Worm (Caenorhabditis elegans) whole organism, L4 larva: Measurements from ENCODE around the gene mex-5.

Experiments used
- F49E8.2 ChIP-seq: sonication (generic microtip); optimal IDR thresholded peaks from 2 replicates; lab custom pipeline; 2016; ENCODE audit warnings: missing compliant biosample characterization, mild to moderate bottlenecking, missing genetic modification characterization, borderline replicate concordance
- Y105C5A.15 ChIP-seq: fragments of 200-800 bp; sonication (Bioruptor generic); IDR thresholded peaks from 2 replicates; pipeline ENCODE4 v1.3.6; 2022; ENCODE audit warnings: missing genetic modification characterization, missing compliant biosample characterization
- Y48G9A.11 ChIP-seq: fragments of 200-800 bp; sonication (Bioruptor generic); IDR thresholded peaks from 2 replicates; pipeline ENCODE4 v1.3.6; 2022; ENCODE audit warnings: missing genetic modification reagents, missing genetic modification characterization, missing compliant biosample characterization
- aha-1 ChIP-seq: fragments of 150-350 bp; peaks from one replicate; lab custom pipeline; 2014; ENCODE audit warnings: missing biosample characterization, missing genetic modification characterization
- attf-4 ChIP-seq: sonication (generic microtip); optimal IDR thresholded peaks from 3 replicates; lab custom pipeline; 2017; ENCODE audit warnings: missing biosample characterization, missing genetic modification characterization
- ceh-20 ChIP-seq: fragments of 200-800 bp; sonication (Bioruptor generic); IDR thresholded peaks from 2 replicates; pipeline ENCODE4 v1.3.6; 2022; ENCODE audit warnings: missing genetic modification reagents, missing genetic modification characterization, missing compliant biosample characterization
- ceh-44 ChIP-seq: fragments of 200-800 bp; sonication (Bioruptor generic); IDR thresholded peaks from 2 replicates; pipeline ENCODE4 v1.3.6; 2022; ENCODE audit warnings: missing genetic modification reagents, missing genetic modification characterization, missing compliant biosample characterization
- ceh-82 ChIP-seq: sonication (generic microtip); optimal IDR thresholded peaks from 2 replicates; lab custom pipeline; 2017; ENCODE audit warnings: missing biosample characterization, missing genetic modification characterization
- cey-2 ChIP-seq: sonication (generic microtip); optimal IDR thresholded peaks from 3 replicates; lab custom pipeline; 2017; ENCODE audit warnings: missing genetic modification characterization, mild to moderate bottlenecking, missing compliant biosample characterization, antibody characterized with exemption, borderline replicate concordance; ENCODE audit not compliant: insufficient read depth
- daf-8 ChIP-seq: fragments of 200-800 bp; sonication (Bioruptor generic); IDR thresholded peaks from 2 replicates; pipeline ENCODE4 v1.3.6; 2022; ENCODE audit warnings: missing genetic modification characterization, missing compliant biosample characterization
- dpl-1 ChIP-seq: fragments of 150-350 bp; optimal IDR thresholded peaks from 2 replicates; lab custom pipeline; 2014; ENCODE audit warnings: missing biosample characterization, missing genetic modification reagents, missing genetic modification characterization
- duxl-1 ChIP-seq: sonication (generic microtip); optimal IDR thresholded peaks from 2 replicates; lab custom pipeline; 2016; ENCODE audit warnings: mild to moderate bottlenecking, missing genetic modification characterization, moderate library complexity, missing compliant biosample characterization; ENCODE audit not compliant: poor library complexity
- fkh-10 ChIP-seq: fragments of 150-350 bp; optimal IDR thresholded peaks from 2 replicates; lab custom pipeline; 2014; ENCODE audit warnings: missing biosample characterization, missing genetic modification reagents, missing genetic modification characterization
- fos-1 ChIP-seq: fragments of 150-350 bp; optimal IDR thresholded peaks from 2 replicates; lab custom pipeline; 2014; ENCODE audit warnings: missing biosample characterization, missing genetic modification characterization
- hif-1 ChIP-seq, 2 experiments: sonication (generic microtip); optimal IDR thresholded peaks; 2 replicates each; lab custom pipeline; 2016 to 2017; ENCODE audit warnings: missing compliant biosample characterization in 2 of 2, missing genetic modification characterization in 2 of 2, missing genetic modification reagents in 2 of 2, missing genotype in 2 of 2, mild to moderate bottlenecking in 1 of 2
- hlh-30 ChIP-seq: sonication (generic microtip); optimal IDR thresholded peaks from 2 replicates; lab custom pipeline; 2017; ENCODE audit warnings: antibody characterized with exemption, mild to moderate bottlenecking, missing genetic modification characterization, missing compliant biosample characterization; ENCODE audit not compliant: insufficient read depth
- lin-38 ChIP-seq: fragments of 200-800 bp; sonication (Bioruptor generic); IDR thresholded peaks from 2 replicates; pipeline ENCODE4 v1.3.6; 2022; ENCODE audit warnings: missing genetic modification reagents, missing genetic modification characterization, missing compliant biosample characterization
- lsy-2 ChIP-seq, 2 experiments: fragments of 150-350 bp in 1 of 2; sonication (generic microtip) in 1 of 2; optimal IDR thresholded peaks; 2 replicates each; lab custom pipeline; 2014 to 2017; ENCODE audit warnings: missing biosample characterization in 2 of 2, missing genetic modification characterization in 2 of 2
- mep-1 ChIP-seq: fragments of 150-350 bp; sonication (generic microtip); optimal IDR thresholded peaks from 3 replicates; lab custom pipeline; 2014; ENCODE audit warnings: missing biosample characterization, missing genetic modification characterization
- mes-2 ChIP-seq: sonication (generic microtip); optimal IDR thresholded peaks from 2 replicates; lab custom pipeline; 2016; ENCODE audit warnings: missing genotype, mild to moderate bottlenecking, missing genetic modification characterization, missing compliant biosample characterization; ENCODE audit not compliant: poor library complexity, severe bottlenecking
- mxl-3 ChIP-seq: fragments of 200-800 bp; sonication (Bioruptor generic); optimal IDR thresholded peaks from 2 replicates; lab custom pipeline; 2018; ENCODE audit warnings: mild to moderate bottlenecking, missing genetic modification characterization, missing compliant biosample characterization
- nhr-76 ChIP-seq: fragments of 150-350 bp; optimal IDR thresholded peaks from 2 replicates; lab custom pipeline; 2014; ENCODE audit warnings: missing biosample characterization, missing genetic modification characterization
- nhr-77 ChIP-seq: fragments of 150-350 bp; optimal IDR thresholded peaks from 2 replicates; lab custom pipeline; 2014; ENCODE audit warnings: missing biosample characterization, missing genetic modification characterization
- pha-4 ChIP-seq, 2 experiments: fragments of 150-350 bp in 1 of 2; fragments of 200-800 bp in 1 of 2; sonication (Bioruptor generic) in 1 of 2; IDR thresholded peaks in 1 of 2; optimal IDR thresholded peaks in 1 of 2; 2 replicates each; pipeline versions ENCODE4 v1.3.6 to Lab custom; 2014 to 2022; ENCODE audit warnings: missing genetic modification characterization in 2 of 2, missing genetic modification reagents in 2 of 2, missing biosample characterization in 1 of 2, missing compliant biosample characterization in 1 of 2
- php-3 ChIP-seq: fragments of 200-800 bp; sonication (Bioruptor generic); IDR thresholded peaks from 2 replicates; pipeline ENCODE4 v1.3.6; 2022; ENCODE audit warnings: missing genetic modification reagents, missing genetic modification characterization, missing compliant biosample characterization
- rbr-2 ChIP-seq: sonication (generic microtip); optimal IDR thresholded peaks from 2 replicates; lab custom pipeline; 2016; ENCODE audit warnings: missing genotype, missing genetic modification characterization, missing compliant biosample characterization
- saeg-2 ChIP-seq: fragments of 200-800 bp; sonication (Bioruptor generic); IDR thresholded peaks from 2 replicates; pipeline ENCODE4 v1.3.6; 2022; ENCODE audit warnings: missing genetic modification reagents, missing genetic modification characterization, missing compliant biosample characterization
- snpc-1.2 ChIP-seq: fragments of 200-800 bp; sonication (Bioruptor generic); IDR thresholded peaks from 2 replicates; pipeline ENCODE4 v1.3.6; 2022; ENCODE audit warnings: missing genetic modification reagents, missing genetic modification characterization, missing compliant biosample characterization
- tag-97 ChIP-seq: fragments of 200-800 bp; sonication (Bioruptor generic); IDR thresholded peaks from 2 replicates; pipeline ENCODE4 v1.3.6; 2022; ENCODE audit warnings: missing genetic modification characterization, missing compliant biosample characterization
- tra-1 ChIP-seq: fragments of 200-800 bp; sonication (Bioruptor generic); IDR thresholded peaks from 2 replicates; pipeline ENCODE4 v1.3.6; 2022; ENCODE audit warnings: missing genetic modification reagents, missing genetic modification characterization, missing compliant biosample characterization
- unc-62 ChIP-seq, 3 experiments: fragments of 150-350 bp in 1 of 3; sonication (generic microtip); optimal IDR thresholded peaks in 2 of 3; peaks in 1 of 3; 1 replicate in 1 of 3; 2 replicates in 2 of 3; lab custom pipeline; 2014 to 2017; ENCODE audit warnings: missing biosample characterization in 3 of 3, missing genetic modification characterization in 3 of 3, missing genetic modification reagents in 3 of 3, missing genotype in 1 of 3
- zfp-3 ChIP-seq: fragments of 200-800 bp; sonication (Bioruptor generic); conservative IDR thresholded peaks from 2 replicates; pipeline ENCODE4 v1.3.6; 2022; ENCODE audit warnings: missing genetic modification reagents, missing genetic modification characterization, missing compliant biosample characterization
- zip-2 ChIP-seq: fragments of 150-350 bp; optimal IDR thresholded peaks from 2 replicates; lab custom pipeline; 2014; ENCODE audit warnings: missing biosample characterization, missing genetic modification characterization
- ztf-7 ChIP-seq: fragments of 150-350 bp; optimal IDR thresholded peaks from 2 replicates; lab custom pipeline; 2014; ENCODE audit warnings: missing biosample characterization, missing genetic modification characterization

Gene mex-5

DNA sequence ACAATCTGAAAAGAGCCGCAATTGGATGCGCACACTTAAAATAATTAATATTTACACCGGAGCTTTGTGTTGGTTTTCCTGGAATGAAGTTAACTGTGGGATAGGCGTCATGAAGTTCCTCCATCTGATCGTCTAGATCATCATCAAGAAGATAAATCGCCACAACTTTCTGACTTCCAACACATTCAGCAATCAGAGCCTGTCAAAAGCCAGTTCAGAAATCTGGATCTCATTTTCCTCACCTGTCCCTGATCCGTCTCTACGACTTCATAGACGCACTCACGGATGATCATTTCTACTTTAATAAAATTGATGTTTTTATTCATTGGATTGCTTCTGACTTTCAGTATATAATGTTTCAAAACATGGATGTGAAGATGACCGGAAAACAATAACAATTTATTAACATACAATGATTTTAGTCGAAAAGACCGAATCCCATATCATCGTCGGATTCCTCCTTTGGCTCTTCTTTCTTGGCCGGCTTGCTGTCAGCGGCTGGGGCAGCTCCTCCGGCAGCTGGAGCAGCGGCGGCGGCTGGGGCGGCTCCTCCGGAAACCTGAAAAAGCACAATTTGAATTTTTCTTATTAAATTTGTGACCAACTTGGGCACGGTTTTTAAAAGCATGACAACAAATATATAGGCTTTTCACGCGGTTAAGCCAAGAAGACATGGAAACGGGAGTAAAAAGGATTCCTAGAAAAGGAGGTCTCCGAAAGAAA lies 15.8 kb downstream of the mex-5 start, which contains the start of gene agt-1 (continued):
- TF ChIP-seq rbr-2 (tag; lab: Kevin White, UChicago), result no peak
- TF ChIP-seq tra-1 (GFP tag; lab: Robert Waterston, UW), result no peak
- TF ChIP-seq ceh-44 (GFP tag; lab: Robert Waterston, UW), result no peak
- TF ChIP-seq Y48G9A.11 (GFP tag; lab: Robert Waterston, UW), result 0 out of 2 replicates have a peak, but pooled peaks have one; percentile 17
- no peak for TF ChIP-seq lsy-2 (tag; optimal IDR thresholded peaks at IDR 0.05; lab: Kevin White, UChicago)
- no peak for TF ChIP-seq fkh-10
- no peak for TF ChIP-seq nhr-76
- no peak for TF ChIP-seq fos-1 (tag; lab: Kevin White, UChicago)
- TF ChIP-seq zip-2 (tag; lab: Kevin White, UChicago), result no peak
- TF ChIP-seq hif-1 (tag; optimal IDR thresholded peaks at IDR 0.05; lab: Kevin White, UChicago), result no peak
- TF ChIP-seq mxl-3, result no peak
- peak; percentile 28 for TF ChIP-seq aha-1 (tag; lab: Kevin White, UChicago)
- TF ChIP-seq zfp-3 (GFP tag; lab: Robert Waterston, UW), result no peak
- TF ChIP-seq, all 104 proteins: peak for 10

- TF ChIP-seq F49E8.2 (tag; lab: Kevin White, UChicago) (no peak), cey-2 (no peak), lin-38 (peak; percentile 39; the same call in 1 of the 2 replicates), mep-1 (peak; percentile 3), daf-8 (no peak), unc-62 (GFP tag; optimal IDR thresholded peaks at IDR 0.05 in 1 of 2; lab: Kevin White, UChicago) (no peak), unc-62 (tag; optimal IDR thresholded peaks at IDR 0.05; lab: Kevin White, UChicago) (no peak), php-3 (GFP tag; lab: Robert Waterston, UW) (no peak), saeg-2 (GFP tag; lab: Robert Waterston, UW) (no peak), lsy-2 (tag; optimal IDR thresholded peaks at IDR 0.05; lab: Kevin White, UChicago) (peak in 1 of 2 experiments; percentile 75), pha-4 (GFP tag; IDR thresholded peaks at IDR 0.05; lab: Robert Waterston, UW) (no peak), pha-4 (tag; optimal IDR thresholded peaks at IDR 0.05; lab: Kevin White, UChicago) (no peak), ztf-7 (tag; lab: Kevin White, UChicago) (peak; percentile 40), duxl-1 (tag; lab: Kevin White, UChicago) (no peak), mes-2 (peak; percentile 58), ceh-20 (GFP tag; lab: Robert Waterston, UW) (no peak), dpl-1 (GFP tag; lab: Kevin White, UChicago) (peak; percentile 44), ceh-82 (tag; lab: Kevin White, UChicago) (no peak), nhr-77 (tag; lab: Kevin White, UChicago) (peak; percentile 16), tag-97 (GFP tag; lab: Robert Waterston, UW) (no peak), Y105C5A.15 (GFP tag; lab: Robert Waterston, UW) (no peak), snpc-1.2 (GFP tag; lab: Robert Waterston, UW) (no peak), hif-1 (tag; optimal IDR thresholded peaks at IDR 0.05; lab: Kevin White, UChicago) (no peak), hlh-30 (tag; lab: Kevin White, UChicago) (peak; percentile 28)
Measured at ce11 chrIV:13370235-13370739, 16.8 kb downstream of the mex-5 start, which contains the start of the genes rla-2, popl-7 and Y62E10A.24. Gene rla-2 (minus strand): TSS chrIV:13370285. Gene popl-7 (plus strand): TSS chrIV:13370689. Gene Y62E10A.24 (plus strand): TSS chrIV:13370710.

- TF ChIP-seq Y48G9A.11 (GFP tag; lab: Robert Waterston, UW) (0 out of 2 replicates have a peak, but pooled peaks have one; percentile 20), attf-4 (tag; lab: Kevin White, UChicago) (no peak), lin-38 (0 out of 2 replicates have a peak, but pooled peaks have one; percentile 13)
- TF ChIP-seq, all 104 proteins: peak for 2
Measured at ce11 chrIV:13371699-13372098, 18.2 kb downstream of the mex-5 start, which contains the start of gene Y62E10A.6. Gene Y62E10A.6 (plus strand): TSS chrIV:13371999.
